Worm (Caenorhabditis elegans) whole organism, L3 larva: Measurements from ENCODE around the gene K09F5.4.

Experiments
- ZK546.5 ChIP-seq: sonication (generic microtip); optimal IDR thresholded peaks from 2 replicates; lab custom pipeline; 2017; ENCODE audit warnings: missing biosample characterization, missing genetic modification characterization
- ama-1 ChIP-seq: fragments of 150-350 bp; optimal IDR thresholded peaks from 2 replicates; lab custom pipeline; 2018
- ceh-82 ChIP-seq: fragments of 150-350 bp; optimal IDR thresholded peaks from 2 replicates; lab custom pipeline; 2014; ENCODE audit warnings: missing biosample characterization, missing genetic modification characterization
- elt-1 ChIP-seq: fragments of 150-350 bp; optimal IDR thresholded peaks from 2 replicates; lab custom pipeline; 2014; ENCODE audit warnings: missing biosample characterization, missing genetic modification characterization
- fos-1 ChIP-seq: fragments of 150-350 bp; optimal IDR thresholded peaks from 2 replicates; lab custom pipeline; 2014; ENCODE audit warnings: missing biosample characterization, missing genetic modification characterization
- nhr-12 ChIP-seq: fragments of 150-350 bp; optimal IDR thresholded peaks from 2 replicates; lab custom pipeline; 2014; ENCODE audit warnings: missing biosample characterization, missing genetic modification characterization
- nhr-237 ChIP-seq: fragments of 150-350 bp; optimal IDR thresholded peaks from 2 replicates; lab custom pipeline; 2014; ENCODE audit warnings: missing biosample characterization, missing genetic modification characterization
- nhr-28 ChIP-seq: fragments of 150-350 bp; optimal IDR thresholded peaks from 2 replicates; lab custom pipeline; 2014; ENCODE audit warnings: missing biosample characterization, missing genetic modification characterization
- nhr-76 ChIP-seq: fragments of 150-350 bp; sonication (generic microtip); optimal IDR thresholded peaks from 5 replicates; lab custom pipeline; 2014; ENCODE audit warnings: missing biosample characterization, missing genetic modification characterization
- skn-1 ChIP-seq: fragments of 150-350 bp; optimal IDR thresholded peaks from 2 replicates; lab custom pipeline; 2014; ENCODE audit warnings: missing biosample characterization, missing genetic modification characterization
- snpc-4 ChIP-seq: fragments of 150-350 bp; optimal IDR thresholded peaks from 2 replicates; lab custom pipeline; 2014; ENCODE audit warnings: missing biosample characterization, missing genetic modification characterization
- unc-39 ChIP-seq: sonication (generic microtip); optimal IDR thresholded peaks from 4 replicates; lab custom pipeline; 2017; ENCODE audit warnings: missing biosample characterization, missing genetic modification characterization

DNA sequence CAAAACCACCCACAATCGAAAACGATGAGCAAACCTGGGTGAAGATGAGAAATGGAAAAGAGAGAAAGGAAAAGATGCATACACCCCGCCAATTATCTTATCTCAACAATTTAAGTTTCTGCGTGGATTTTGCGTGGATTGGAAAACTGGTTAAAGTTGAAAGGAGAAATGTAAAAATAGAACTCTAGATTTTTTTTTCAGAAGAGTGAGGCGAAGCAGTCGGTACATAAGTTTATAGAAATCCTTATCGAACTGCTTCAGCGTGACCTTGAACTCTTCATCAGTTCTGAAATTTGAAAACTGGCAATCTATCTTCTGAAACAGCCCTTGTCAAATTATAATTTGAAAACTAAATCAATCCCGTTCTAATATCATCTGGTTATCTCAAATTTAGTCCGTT, 21.4 kb downstream of the K09F5.4 start, which contains the start of gene clik-2:
- TF ChIP-seq snpc-4 (no peak), ama-1 (lab: Kevin White, UChicago) (no peak), nhr-12 (tag; lab: Kevin White, UChicago) (no peak), fos-1 (no peak), nhr-76 (tag; lab: Kevin White, UChicago) (no peak), elt-1 (tag; lab: Kevin White, UChicago) (no peak), nhr-237 (tag; lab: Kevin White, UChicago) (no peak), nhr-28 (no peak), skn-1 (tag; lab: Kevin White, UChicago) (no peak), ZK546.5 (tag; lab: Kevin White, UChicago) (no peak), ceh-82 (tag; lab: Kevin White, UChicago) (no peak), unc-39 (tag; lab: Kevin White, UChicago) (no peak)
